Worm (Caenorhabditis elegans): ENCODE results near the gene Y17G9B.8.

DNA sequence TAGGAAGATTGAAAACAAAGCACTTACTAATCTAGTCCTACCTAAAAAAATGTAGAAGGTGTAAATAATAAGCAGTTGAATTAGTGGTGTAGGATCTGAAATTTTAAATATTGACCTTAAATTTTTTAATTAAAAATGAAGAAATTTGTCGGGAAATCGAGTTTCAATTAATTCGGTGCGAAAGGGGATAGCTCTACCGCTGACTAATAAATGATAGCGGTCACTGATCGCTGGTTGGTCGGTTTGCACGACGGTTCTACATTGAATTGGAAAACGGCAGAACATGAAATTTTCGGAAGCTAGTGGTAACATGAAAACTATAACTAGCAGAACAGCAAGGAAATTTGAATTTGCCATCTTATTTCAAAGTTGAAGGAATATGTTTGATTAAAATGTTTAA is 21.5 kb upstream of the Y17G9B.8 start, which contains the start of gene set-15:
- TF ChIP-seq ztf-11 (tag; optimal IDR thresholded peaks at IDR 0.05): no peak
- TF ChIP-seq nhr-28 (tag; optimal IDR thresholded peaks at IDR 0.05): no peak
- no peak for TF ChIP-seq zag-1 (tag; optimal IDR thresholded peaks at IDR 0.05)
- TF ChIP-seq unc-98 (GFP tag; IDR thresholded peaks at IDR 0.05): no peak
- no peak for TF ChIP-seq alr-1 (tag; optimal IDR thresholded peaks at IDR 0.05; ENCODE audit: borderline replicate concordance)
- TF ChIP-seq nhr-237 (tag; optimal IDR thresholded peaks at IDR 0.05): no peak
- no peak for TF ChIP-seq hlh-4 (tag; optimal IDR thresholded peaks at IDR 0.05)
- TF ChIP-seq ama-1 (optimal IDR thresholded peaks at IDR 0.05): no peak
- no peak for TF ChIP-seq vab-15 (tag; optimal IDR thresholded peaks at IDR 0.05)
- TF ChIP-seq unc-130 (tag; optimal IDR thresholded peaks at IDR 0.05): no peak

Measured in whole organism, L1 larva.